Worm (Caenorhabditis elegans): Measurements from ENCODE around the gene lgl-1.

lgl-1 gene

DNA sequence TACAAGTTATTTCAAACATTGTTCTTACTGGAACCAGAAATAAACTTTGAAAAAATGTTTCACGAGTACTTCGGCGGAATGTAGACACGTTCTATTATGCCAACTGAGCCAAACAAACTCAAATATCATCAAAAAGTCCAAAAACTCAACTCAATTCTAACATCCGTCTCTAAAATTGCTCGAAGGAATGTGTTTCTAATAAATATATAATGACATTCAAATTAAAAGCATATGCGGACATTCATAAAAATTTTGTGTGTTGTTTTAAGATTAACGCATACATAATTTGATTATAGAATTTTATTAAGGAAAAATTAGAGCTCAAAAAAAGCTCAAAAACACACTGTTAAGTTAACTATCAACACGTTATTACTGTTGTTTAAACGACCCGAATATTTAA lies 25.4 kb downstream of the lgl-1 start:
- TF ChIP-seq daf-12 (tag; optimal IDR thresholded peaks at IDR 0.05) (no peak), ztf-7 (tag; optimal IDR thresholded peaks at IDR 0.05) (no peak), D1046.2 (GFP tag; IDR thresholded peaks at IDR 0.05) (no peak), ceh-32 (tag; optimal IDR thresholded peaks at IDR 0.05; ENCODE audit: poor library complexity) (no peak), snpc-4 (tag; optimal IDR thresholded peaks at IDR 0.05) (no peak), pqm-1 (tag; optimal IDR thresholded peaks at IDR 0.05) (no peak), dmd-8 (GFP tag; IDR thresholded peaks at IDR 0.05) (no peak), hmg-1.1 (GFP tag; IDR thresholded peaks at IDR 0.05) (no peak), R02D3.7 (tag; optimal IDR thresholded peaks at IDR 0.05) (no peak), F26F4.8 (GFP tag; conservative IDR thresholded peaks at IDR 0.05) (no peak), attf-4 (tag; optimal IDR thresholded peaks at IDR 0.05) (no peak), mes-2 (tag; optimal IDR thresholded peaks at IDR 0.05; ENCODE audit: poor library complexity, severe bottlenecking) (no peak), Y5F2A.4 (GFP tag; optimal IDR thresholded peaks at IDR 0.05) (no peak), spr-3 (GFP tag; optimal IDR thresholded peaks at IDR 0.05) (no peak), ces-1 (GFP tag; optimal IDR thresholded peaks at IDR 0.05) (no peak), vab-7 (GFP tag; IDR thresholded peaks at IDR 0.05) (no peak), dmd-6 (GFP tag; IDR thresholded peaks at IDR 0.05) (no peak)

ce11 chrX:844649-845048 lies 26.2 kb downstream of the lgl-1 start:
- TF ChIP-seq ctbp-1 (GFP tag; IDR thresholded peaks at IDR 0.05) (peak; percentile 58; the same call in 1 of the 2 replicates), madf-5 (GFP tag; IDR thresholded peaks at IDR 0.05) (0 out of 4 replicates have a peak, but pooled peaks of 1 of the 2 experiments have one; percentile 20), set-16 (GFP tag; IDR thresholded peaks at IDR 0.05) (peak; percentile 80), nhr-11 (tag; optimal IDR thresholded peaks at IDR 0.05) (peak; percentile 12), spr-1 (tag; optimal IDR thresholded peaks at IDR 0.05) (no peak), aha-1 (tag) (peak; percentile 61), php-3 (GFP tag; IDR thresholded peaks at IDR 0.05) (no peak), unc-62 (GFP tag; optimal IDR thresholded peaks at IDR 0.05 in 1 of 2) (no peak), unc-62 (tag; optimal IDR thresholded peaks at IDR 0.05) (no peak), gei-8 (GFP tag; optimal IDR thresholded peaks at IDR 0.05) (no peak), dve-1 (tag; optimal IDR thresholded peaks at IDR 0.05; ENCODE audit: insufficient read depth) (no peak), dmd-9 (GFP tag; IDR thresholded peaks at IDR 0.05) (0 out of 2 replicates have a peak, but pooled peaks have one; percentile 29)

DNA sequence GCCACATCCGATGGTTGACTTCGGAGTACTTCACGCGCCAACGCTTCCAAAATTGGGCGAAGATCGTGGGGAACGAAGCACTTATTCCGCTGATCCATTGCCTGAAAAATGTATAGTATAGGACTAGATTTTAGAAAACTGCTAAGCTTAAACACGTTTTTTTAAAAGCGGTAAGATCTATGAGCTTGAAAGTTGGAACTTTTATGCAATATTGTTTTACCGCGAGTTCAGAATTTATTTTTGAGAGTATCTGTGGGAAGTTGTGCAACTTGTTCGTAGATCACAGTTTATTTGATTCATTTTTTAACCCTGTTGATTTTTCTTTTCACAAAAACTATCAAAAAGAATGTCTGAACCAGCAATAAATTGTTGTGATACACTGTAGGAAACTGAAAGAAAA lies 29.5 kb downstream of the lgl-1 start, which contains the start of gene F39H12.3:
Gene F39H12.3, minus strand, starts transcription at position 101 of the 400 bp plus-strand sequence.
- TF ChIP-seq ceh-28 (tag; optimal IDR thresholded peaks at IDR 0.05) (no peak), hlh-11 (tag; optimal IDR thresholded peaks at IDR 0.05) (no peak), Y48G9A.11 (GFP tag; IDR thresholded peaks at IDR 0.05) (no peak), ctbp-1 (GFP tag; IDR thresholded peaks at IDR 0.05) (no peak), mep-1 (tag; optimal IDR thresholded peaks at IDR 0.05) (no peak), snpc-1.2 (GFP tag; IDR thresholded peaks at IDR 0.05) (no peak), vab-7 (GFP tag; IDR thresholded peaks at IDR 0.05) (no peak), fos-1 (tag; optimal IDR thresholded peaks at IDR 0.05) (no peak), ceh-20 (GFP tag; IDR thresholded peaks at IDR 0.05) (no peak), ces-1 (GFP tag; optimal IDR thresholded peaks at IDR 0.05) (no peak), nhr-237 (tag; optimal IDR thresholded peaks at IDR 0.05) (no peak), nhr-102 (tag; optimal IDR thresholded peaks at IDR 0.05) (no peak), aly-2 (tag; optimal IDR thresholded peaks at IDR 0.05) (no peak), rbr-2 (tag; optimal IDR thresholded peaks at IDR 0.05) (no peak), nhr-28 (tag; optimal IDR thresholded peaks at IDR 0.05) (no peak), D1046.2 (GFP tag; IDR thresholded peaks at IDR 0.05) (no peak), zfp-3 (GFP tag; conservative IDR thresholded peaks at IDR 0.05) (no peak), daf-16 (GFP tag; optimal IDR thresholded peaks at IDR 0.05) (no peak), daf-16 (tag; optimal IDR thresholded peaks at IDR 0.05) (no peak), ceh-44 (GFP tag; IDR thresholded peaks at IDR 0.05) (no peak), unc-39 (tag; optimal IDR thresholded peaks at IDR 0.05) (no peak)

Data from whole organism, L4 larva.